Worm (Caenorhabditis elegans): Measurements from ENCODE around the gene C50B6.9.

Gene C50B6.9

ce11 chrV:13335883-13336419, at the start of gene C50B6.9:
Gene C50B6.9, plus strand, starts transcription at chrV:13336369.
- TF ChIP-seq unc-98 (GFP tag; IDR thresholded peaks at IDR 0.05): no peak
- TF ChIP-seq egl-27 (tag; optimal IDR thresholded peaks at IDR 0.05): no peak
- TF ChIP-seq mep-1 (tag; optimal IDR thresholded peaks at IDR 0.05): peak; percentile 26
- peak; percentile 21 for TF ChIP-seq blmp-1 (tag; optimal IDR thresholded peaks at IDR 0.05)

ce11 chrV:13286525-13286924, 49.6 kb upstream of the C50B6.9 start:
- TF ChIP-seq lin-39 (tag; optimal IDR thresholded peaks at IDR 0.05) (no peak), nhr-12 (tag; optimal IDR thresholded peaks at IDR 0.05) (no peak), blmp-1 (tag; optimal IDR thresholded peaks at IDR 0.05) (no peak), vab-15 (tag; optimal IDR thresholded peaks at IDR 0.05) (no peak), C04F5.9 (tag; optimal IDR thresholded peaks at IDR 0.05) (no peak), ztf-4 (tag; optimal IDR thresholded peaks at IDR 0.05) (no peak), lir-3 (tag; optimal IDR thresholded peaks at IDR 0.05; ENCODE audit: poor library complexity) (no peak), mab-9 (GFP tag; IDR thresholded peaks at IDR 0.05) (no peak), nhr-76 (tag; optimal IDR thresholded peaks at IDR 0.05) (no peak), nhr-84 (tag; optimal IDR thresholded peaks at IDR 0.05) (no peak), ets-5 (GFP tag; IDR thresholded peaks at IDR 0.05) (no peak), nhr-90 (tag; optimal IDR thresholded peaks at IDR 0.05; ENCODE audit: poor library complexity) (no peak), ceh-88 (GFP tag; IDR thresholded peaks at IDR 0.05) (no peak), irx-1 (tag; optimal IDR thresholded peaks at IDR 0.05) (no peak), egl-13 (tag; optimal IDR thresholded peaks at IDR 0.05) (no peak), lin-15B (tag; optimal IDR thresholded peaks at IDR 0.05) (no peak), hlh-17 (GFP tag; optimal IDR thresholded peaks at IDR 0.05; ENCODE audit: borderline replicate concordance) (no peak), xbp-1 (tag; optimal IDR thresholded peaks at IDR 0.05) (no peak), hpl-2 (GFP tag; optimal IDR thresholded peaks at IDR 0.05) (no peak)

ce11 chrV:13288881-13289280, 47.3 kb upstream of the C50B6.9 start:
- TF ChIP-seq pag-3 (tag; optimal IDR thresholded peaks at IDR 0.05; ENCODE audit: borderline replicate concordance, insufficient read depth): peak; percentile 58
- TF ChIP-seq lin-14 (GFP tag; optimal IDR thresholded peaks at IDR 0.05): peak; percentile 48
- TF ChIP-seq lir-3 (tag; optimal IDR thresholded peaks at IDR 0.05; ENCODE audit: poor library complexity): no peak
- TF ChIP-seq lsy-2 (tag; optimal IDR thresholded peaks at IDR 0.05): peak in 1 of 2 experiments; percentile 7
- TF ChIP-seq snu-23 (GFP tag; optimal IDR thresholded peaks at IDR 0.05): peak; percentile 25
- TF ChIP-seq rnt-1 (tag; optimal IDR thresholded peaks at IDR 0.05): peak; percentile 68
- TF ChIP-seq dpl-1 (GFP tag; optimal IDR thresholded peaks at IDR 0.05): no peak
- no peak for TF ChIP-seq efl-1 (optimal IDR thresholded peaks at IDR 0.05)
- no peak for TF ChIP-seq efl-1 (GFP tag; optimal IDR thresholded peaks at IDR 0.05 in 1 of 2)
- no peak for TF ChIP-seq isw-1 (GFP tag; IDR thresholded peaks at IDR 0.05)
- TF ChIP-seq nhr-71 (tag; optimal IDR thresholded peaks at IDR 0.05): peak; percentile 53
- TF ChIP-seq nhr-19 (GFP tag; conservative IDR thresholded peaks at IDR 0.05): 0 out of 2 replicates have a peak, but pooled peaks have one; percentile 10

ce11 chrV:13294507-13294906, 41.7 kb upstream of the C50B6.9 start:
- TF ChIP-seq zag-1 (tag; optimal IDR thresholded peaks at IDR 0.05) (no peak), pax-3 (tag; optimal IDR thresholded peaks at IDR 0.05) (no peak)

ce11 chrV:13295859-13296258, 40.3 kb upstream of the C50B6.9 start, which contains the start of gene uig-1:
Gene uig-1, minus strand, starts transcription at chrV:13295978.
- TF ChIP-seq nhr-76 (tag; optimal IDR thresholded peaks at IDR 0.05) (no peak), lin-14 (GFP tag; optimal IDR thresholded peaks at IDR 0.05) (peak; percentile 75), nhr-90 (tag; optimal IDR thresholded peaks at IDR 0.05; ENCODE audit: poor library complexity) (no peak)

All from whole organism, L1 larva.